Worm (Caenorhabditis elegans) whole organism, L2 larva: ENCODE results near the gene dod-24.

Experiments used
- F13H6.1 ChIP-seq: sonication (generic microtip); optimal IDR thresholded peaks from 2 replicates; lab custom pipeline; 2016; ENCODE audit warnings: missing genetic modification characterization, missing compliant biosample characterization
- aly-2 ChIP-seq: fragments of 150-350 bp; optimal IDR thresholded peaks from 2 replicates; lab custom pipeline; 2014; ENCODE audit warnings: missing biosample characterization, missing genetic modification characterization
- ceh-16 ChIP-seq: fragments of 150-350 bp; optimal IDR thresholded peaks from 2 replicates; lab custom pipeline; 2014; ENCODE audit warnings: missing biosample characterization, missing genetic modification characterization
- ceh-82 ChIP-seq: fragments of 150-350 bp; optimal IDR thresholded peaks from 2 replicates; lab custom pipeline; 2014; ENCODE audit warnings: missing biosample characterization, missing genetic modification characterization
- egl-27 ChIP-seq: sonication (generic microtip); optimal IDR thresholded peaks from 3 replicates; lab custom pipeline; 2017; ENCODE audit warnings: missing biosample characterization, missing genetic modification reagents, missing genetic modification characterization
- nhr-6 ChIP-seq: fragments of 150-350 bp; optimal IDR thresholded peaks from 2 replicates; lab custom pipeline; 2014; ENCODE audit warnings: missing biosample characterization, missing genetic modification characterization
- skn-1 ChIP-seq: sonication (generic microtip); optimal IDR thresholded peaks from 2 replicates; lab custom pipeline; 2017; ENCODE audit warnings: missing biosample characterization, missing genetic modification characterization
- unc-39 ChIP-seq: fragments of 150-350 bp; optimal IDR thresholded peaks from 2 replicates; lab custom pipeline; 2014; ENCODE audit warnings: missing biosample characterization, missing genetic modification characterization
- ztf-11 ChIP-seq: sonication (generic microtip); optimal IDR thresholded peaks from 2 replicates; lab custom pipeline; 2017; ENCODE audit warnings: missing biosample characterization, missing genetic modification characterization

DNA sequence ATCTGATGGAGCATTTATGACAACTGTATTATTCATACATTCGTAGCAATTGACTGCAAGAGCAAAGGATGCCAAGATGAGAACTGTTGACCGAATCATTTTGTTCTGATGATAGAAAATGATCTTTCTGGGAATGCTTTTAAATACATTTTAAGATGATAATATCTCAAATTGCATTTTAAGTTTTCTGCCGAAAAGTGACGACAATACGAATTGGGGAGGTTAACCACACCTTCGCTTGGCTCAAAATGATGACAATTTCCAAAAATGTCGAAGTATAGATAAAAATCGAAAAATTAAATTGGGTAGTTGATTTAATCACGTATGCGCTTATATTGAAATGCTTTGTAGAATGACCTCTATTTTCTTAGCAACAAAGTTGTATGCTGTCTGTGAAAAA lies at the start of gene dod-24:
- TF ChIP-seq ztf-11 (tag; lab: Kevin White, UChicago), result no peak
- TF ChIP-seq ceh-16, result no peak
- TF ChIP-seq nhr-6 (tag; lab: Kevin White, UChicago), result no peak
- TF ChIP-seq egl-27 (tag; lab: Kevin White, UChicago), result no peak
- TF ChIP-seq skn-1 (tag; lab: Kevin White, UChicago), result no peak
- no peak for TF ChIP-seq F13H6.1 (tag; lab: Kevin White, UChicago)
- no peak for TF ChIP-seq ceh-82 (tag; lab: Kevin White, UChicago)
- TF ChIP-seq unc-39, result no peak
- no peak for TF ChIP-seq aly-2 (tag; lab: Kevin White, UChicago)
